Worm (Caenorhabditis elegans): ENCODE data around the gene cpz-2.

- TF ChIP-seq ceh-22 (tag; optimal IDR thresholded peaks at IDR 0.05) = no peak
- TF ChIP-seq hlh-15 (tag; optimal IDR thresholded peaks at IDR 0.05) = no peak
These were observed 23.2 kb upstream of the cpz-2 start, which contains the start of gene F32H5.1 for ce11 chrV:13357652-13358281.

Measured in whole organism, late embryonic.